Fruit fly (Drosophila melanogaster) whole organism, embryonic: Measurements from ENCODE around the gene Targ2.

ENCODE experiments used
- CG13424 ChIP-seq: fragments of 200-800 bp; sonication (Bioruptor generic); optimal IDR thresholded peaks from 2 replicates; lab custom pipeline; 2019; ENCODE audit warnings: missing biosample characterization, mild to moderate bottlenecking, missing genetic modification characterization, moderate library complexity
- CG3995 ChIP-seq: fragments of 200-800 bp; sonication (Bioruptor generic); optimal IDR thresholded peaks from 3 replicates; lab custom pipeline; 2016; ENCODE audit warnings: missing biosample characterization, missing genetic modification characterization
- CG4424 ChIP-seq: fragments of 200-800 bp; sonication (Bioruptor generic); optimal IDR thresholded peaks from 3 replicates; lab custom pipeline; 2016; ENCODE audit warnings: missing biosample characterization, missing genetic modification characterization
- CG8765 ChIP-seq: fragments of 200-800 bp; sonication (Bioruptor generic); IDR thresholded peaks from 2 replicates; pipeline ENCODE4 v1.3.6; 2022; ENCODE audit warnings: missing biosample characterization, missing genetic modification characterization
- GATAe ChIP-seq: fragments of 200-800 bp; sonication (Bioruptor generic); conservative IDR thresholded peaks from 2 replicates; pipeline ENCODE4 v1.3.6; 2022; ENCODE audit warnings: missing biosample characterization, missing genetic modification characterization
- fd102C ChIP-seq: fragments of 200-800 bp; sonication (Bioruptor generic); optimal IDR thresholded peaks from 2 replicates; lab custom pipeline; 2018; ENCODE audit warnings: missing biosample characterization, mild to moderate bottlenecking, missing genetic modification characterization, moderate library complexity
- kay ChIP-seq: fragments of 200-800 bp; sonication (Bioruptor generic); optimal IDR thresholded peaks from 2 replicates; lab custom pipeline; 2016; ENCODE audit warnings: missing biosample characterization, missing genetic modification characterization
- psq ChIP-seq: fragments of 200-800 bp; sonication (Bioruptor generic); optimal IDR thresholded peaks from 2 replicates; lab custom pipeline; 2017; ENCODE audit warnings: missing biosample characterization, missing genetic modification characterization
- sqz ChIP-seq: fragments of 200-800 bp; sonication (Bioruptor generic); optimal IDR thresholded peaks from 3 replicates; lab custom pipeline; 2018; ENCODE audit warnings: missing biosample characterization, mild to moderate bottlenecking, missing genetic modification characterization
- tin ChIP-seq: fragments of 200-800 bp; sonication (Bioruptor generic); optimal IDR thresholded peaks from 3 replicates; lab custom pipeline; 2016; ENCODE audit warnings: missing biosample characterization, missing genetic modification characterization

DNA sequence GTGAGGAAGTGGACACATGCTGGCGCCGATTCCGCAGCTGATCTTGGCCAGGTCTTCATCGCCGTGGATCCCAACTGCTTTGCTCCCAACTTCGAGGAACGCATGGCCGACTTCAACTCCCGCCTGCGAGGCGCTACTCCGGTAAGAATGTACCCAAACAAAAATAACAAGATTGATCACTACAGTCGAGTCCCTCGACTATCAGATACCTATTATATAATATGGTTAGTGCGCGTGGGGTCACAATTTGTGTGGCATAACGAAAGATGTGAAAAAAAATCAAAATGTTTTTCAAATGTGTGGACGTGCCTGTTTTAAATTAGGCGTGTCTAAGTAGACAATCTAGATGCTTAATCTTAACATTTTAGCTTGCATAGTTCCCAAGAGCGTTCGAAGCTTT lies 3.5 kb upstream of the Targ2 start:
- TF ChIP-seq CG4424 (no peak), GATAe (GFP tag; lab: Robert Waterston, UW) (no peak), fd102C (no peak), tin (GFP tag; lab: Kevin White, UChicago) (no peak), CG8765 (GFP tag; lab: Robert Waterston, UW) (no peak), psq (GFP tag; lab: Kevin White, UChicago) (no peak), CG3995 (GFP tag; lab: Kevin White, UChicago) (no peak), CG13424 (tag; lab: Kevin White, UChicago) (no peak), kay (GFP tag; lab: Kevin White, UChicago) (no peak), sqz (no peak)
